Worm (Caenorhabditis elegans) whole organism, late embryonic: ENCODE data around the gene kin-26.

Experiments used
- C38D4.7 ChIP-seq: fragments of 200-800 bp; sonication (Bioruptor generic); optimal IDR thresholded peaks from 2 replicates; lab custom pipeline; 2018; ENCODE audit warnings: mild to moderate bottlenecking, missing genetic modification characterization, moderate library complexity, missing compliant biosample characterization
- F13H6.1 ChIP-seq: sonication (generic microtip); optimal IDR thresholded peaks from 2 replicates; lab custom pipeline; 2016; ENCODE audit warnings: missing genetic modification characterization, missing compliant biosample characterization
- ceh-14 ChIP-seq: sonication (generic microtip); optimal IDR thresholded peaks from 2 replicates; lab custom pipeline; 2016; ENCODE audit warnings: missing genotype, missing genetic modification characterization, missing compliant biosample characterization
- ceh-19 ChIP-seq: fragments of 200-800 bp; sonication (Bioruptor generic); optimal IDR thresholded peaks from 2 replicates; lab custom pipeline; 2018; ENCODE audit warnings: mild to moderate bottlenecking, missing genetic modification characterization, missing compliant biosample characterization
- ceh-2 ChIP-seq: sonication (generic microtip); optimal IDR thresholded peaks from 2 replicates; lab custom pipeline; 2016; ENCODE audit warnings: missing genotype, missing genetic modification characterization, missing compliant biosample characterization
- ceh-22 ChIP-seq: sonication (generic microtip); optimal IDR thresholded peaks from 2 replicates; lab custom pipeline; 2017; ENCODE audit warnings: missing biosample characterization, missing genetic modification characterization
- ceh-34 ChIP-seq: sonication (generic microtip); optimal IDR thresholded peaks from 2 replicates; lab custom pipeline; 2016; ENCODE audit warnings: mild to moderate bottlenecking, missing genetic modification characterization, missing compliant biosample characterization
- ceh-48 ChIP-seq: sonication (generic microtip); optimal IDR thresholded peaks from 2 replicates; lab custom pipeline; 2016; ENCODE audit warnings: missing genetic modification characterization, inconsistent platforms, missing compliant biosample characterization
- dmd-4 ChIP-seq: sonication (generic microtip); optimal IDR thresholded peaks from 2 replicates; lab custom pipeline; 2016; ENCODE audit warnings: borderline replicate concordance, missing genetic modification characterization, missing compliant biosample characterization
- dve-1 ChIP-seq: sonication (generic microtip); optimal IDR thresholded peaks from 2 replicates; lab custom pipeline; 2017; ENCODE audit warnings: antibody characterized with exemption, mild to moderate bottlenecking, missing genetic modification characterization, missing compliant biosample characterization
- elt-2 ChIP-seq: sonication (generic microtip); optimal IDR thresholded peaks from 2 replicates; lab custom pipeline; 2016; ENCODE audit warnings: missing genetic modification reagents, missing genetic modification characterization, missing compliant biosample characterization
- elt-4 ChIP-seq: sonication (generic microtip); optimal IDR thresholded peaks from 2 replicates; lab custom pipeline; 2016; ENCODE audit warnings: missing genetic modification characterization, missing compliant biosample characterization
- eyg-1 ChIP-seq: sonication (generic microtip); optimal IDR thresholded peaks from 2 replicates; lab custom pipeline; 2016; ENCODE audit warnings: missing genotype, missing genetic modification characterization, missing compliant biosample characterization
- fax-1 ChIP-seq: sonication (generic microtip); optimal IDR thresholded peaks from 2 replicates; lab custom pipeline; 2016; ENCODE audit warnings: missing genotype, missing genetic modification characterization, missing compliant biosample characterization
- fkh-10 ChIP-seq: fragments of 150-350 bp; optimal IDR thresholded peaks from 2 replicates; lab custom pipeline; 2014; ENCODE audit warnings: missing biosample characterization, missing genetic modification reagents, missing genetic modification characterization
- gmeb-2 ChIP-seq: sonication (generic microtip); optimal IDR thresholded peaks from 2 replicates; lab custom pipeline; 2016; ENCODE audit warnings: missing genetic modification characterization, inconsistent platforms, missing compliant biosample characterization
- hlh-13 ChIP-seq: fragments of 200-800 bp; sonication (Bioruptor generic); optimal IDR thresholded peaks from 2 replicates; lab custom pipeline; 2018; ENCODE audit warnings: mild to moderate bottlenecking, missing genetic modification characterization, missing compliant biosample characterization
- hlh-30 ChIP-seq: sonication (generic microtip); optimal IDR thresholded peaks from 2 replicates; lab custom pipeline; 2017; ENCODE audit warnings: antibody characterized with exemption, missing genetic modification characterization, missing compliant biosample characterization; ENCODE audit not compliant: insufficient read depth
- lin-11 ChIP-seq: fragments of 200-800 bp; sonication (Bioruptor generic); optimal IDR thresholded peaks from 2 replicates; lab custom pipeline; 2018; ENCODE audit warnings: mild to moderate bottlenecking, missing genetic modification characterization, missing compliant biosample characterization
- madf-2 ChIP-seq: sonication (generic microtip); optimal IDR thresholded peaks from 2 replicates; lab custom pipeline; 2017; ENCODE audit warnings: missing genetic modification characterization, missing compliant biosample characterization
- nfya-1 ChIP-seq: sonication (generic microtip); optimal IDR thresholded peaks from 2 replicates; lab custom pipeline; 2017; ENCODE audit warnings: missing genetic modification characterization, mild to moderate bottlenecking, missing compliant biosample characterization, antibody characterized with exemption, moderate library complexity
- nhr-11 ChIP-seq: fragments of 150-350 bp; optimal IDR thresholded peaks from 2 replicates; lab custom pipeline; 2014; ENCODE audit warnings: missing biosample characterization, missing genetic modification characterization
- npax-4 ChIP-seq: sonication (generic microtip); optimal IDR thresholded peaks from 2 replicates; lab custom pipeline; 2016; ENCODE audit warnings: missing genetic modification characterization, missing compliant biosample characterization
- odd-2 ChIP-seq: sonication (generic microtip); optimal IDR thresholded peaks from 2 replicates; lab custom pipeline; 2017; ENCODE audit warnings: antibody characterized with exemption, mild to moderate bottlenecking, missing genetic modification characterization, missing compliant biosample characterization
- pax-1 ChIP-seq: fragments of 150-350 bp; optimal IDR thresholded peaks from 2 replicates; lab custom pipeline; 2014; ENCODE audit warnings: missing biosample characterization, missing genetic modification characterization
- pha-2 ChIP-seq: sonication (generic microtip); optimal IDR thresholded peaks from 2 replicates; lab custom pipeline; 2017; ENCODE audit warnings: mild to moderate bottlenecking, missing genetic modification characterization, missing compliant biosample characterization
- pha-4 ChIP-seq: fragments of 150-350 bp; optimal IDR thresholded peaks from 2 replicates; lab custom pipeline; 2018; ENCODE audit warnings: missing biosample characterization, missing genetic modification reagents, missing genetic modification characterization
- pqm-1 ChIP-seq: sonication (generic microtip); optimal IDR thresholded peaks from 2 replicates; lab custom pipeline; 2016; ENCODE audit warnings: missing genetic modification characterization, missing compliant biosample characterization
- pros-1 ChIP-seq: fragments of 150-350 bp; optimal IDR thresholded peaks from 2 replicates; lab custom pipeline; 2014; ENCODE audit warnings: missing biosample characterization, missing genetic modification reagents, missing genetic modification characterization
- sox-4 ChIP-seq: sonication (generic microtip); optimal IDR thresholded peaks from 2 replicates; lab custom pipeline; 2017; ENCODE audit warnings: mild to moderate bottlenecking, missing genetic modification characterization, inconsistent platforms, missing compliant biosample characterization
- tbx-2 ChIP-seq: sonication (generic microtip); optimal IDR thresholded peaks from 2 replicates; lab custom pipeline; 2016; ENCODE audit warnings: missing genetic modification characterization, missing compliant biosample characterization
- tbx-7 ChIP-seq: sonication (generic microtip); optimal IDR thresholded peaks from 2 replicates; lab custom pipeline; 2016; ENCODE audit warnings: missing genotype, missing genetic modification characterization, missing compliant biosample characterization
- unc-3 ChIP-seq, 2 experiments: fragments of 200-800 bp in 1 of 2; sonication (Bioruptor generic) in 1 of 2; sonication (generic microtip) in 1 of 2; conservative IDR thresholded peaks in 1 of 2; optimal IDR thresholded peaks in 1 of 2; 2 replicates each; pipeline versions ENCODE4 v1.3.6 to Lab custom; 2016 to 2022; ENCODE audit warnings: missing compliant biosample characterization in 2 of 2, missing genetic modification characterization in 2 of 2, missing genetic modification reagents in 1 of 2
- unc-55 ChIP-seq: sonication (generic microtip); optimal IDR thresholded peaks from 2 replicates; lab custom pipeline; 2017; ENCODE audit warnings: missing biosample characterization, missing genetic modification reagents, missing genetic modification characterization

The kin-26 gene

ce11 chrIV:7836030-7836429, 41.7 kb downstream of the kin-26 start:
- no peak for TF ChIP-seq fkh-10
- TF ChIP-seq lin-11: no peak
- no peak for TF ChIP-seq hlh-30 (tag; lab: Kevin White, UChicago)
- TF ChIP-seq hlh-13: no peak
- TF ChIP-seq ceh-34 (tag; lab: Kevin White, UChicago): no peak
- TF ChIP-seq pros-1: no peak
- TF ChIP-seq madf-2 (tag; lab: Kevin White, UChicago): no peak
- no peak for TF ChIP-seq odd-2 (tag; lab: Kevin White, UChicago)
- TF ChIP-seq pax-1 (tag; lab: Kevin White, UChicago): no peak
- no peak for TF ChIP-seq tbx-7 (tag; lab: Kevin White, UChicago)
- no peak for TF ChIP-seq ceh-48
- TF ChIP-seq C38D4.7 (GFP tag; lab: Kevin White, UChicago): no peak
- no peak for TF ChIP-seq ceh-22 (tag; lab: Kevin White, UChicago)
- TF ChIP-seq npax-4 (tag; lab: Kevin White, UChicago): no peak
- TF ChIP-seq unc-3 (GFP tag; conservative IDR thresholded peaks at IDR 0.05; lab: Robert Waterston, UW): no peak
- TF ChIP-seq unc-3 (tag; optimal IDR thresholded peaks at IDR 0.05; lab: Kevin White, UChicago): no peak
- no peak for TF ChIP-seq fax-1 (tag; lab: Kevin White, UChicago)
- no peak for TF ChIP-seq gmeb-2 (tag; lab: Kevin White, UChicago)
- no peak for TF ChIP-seq dve-1 (tag; lab: Kevin White, UChicago)

DNA sequence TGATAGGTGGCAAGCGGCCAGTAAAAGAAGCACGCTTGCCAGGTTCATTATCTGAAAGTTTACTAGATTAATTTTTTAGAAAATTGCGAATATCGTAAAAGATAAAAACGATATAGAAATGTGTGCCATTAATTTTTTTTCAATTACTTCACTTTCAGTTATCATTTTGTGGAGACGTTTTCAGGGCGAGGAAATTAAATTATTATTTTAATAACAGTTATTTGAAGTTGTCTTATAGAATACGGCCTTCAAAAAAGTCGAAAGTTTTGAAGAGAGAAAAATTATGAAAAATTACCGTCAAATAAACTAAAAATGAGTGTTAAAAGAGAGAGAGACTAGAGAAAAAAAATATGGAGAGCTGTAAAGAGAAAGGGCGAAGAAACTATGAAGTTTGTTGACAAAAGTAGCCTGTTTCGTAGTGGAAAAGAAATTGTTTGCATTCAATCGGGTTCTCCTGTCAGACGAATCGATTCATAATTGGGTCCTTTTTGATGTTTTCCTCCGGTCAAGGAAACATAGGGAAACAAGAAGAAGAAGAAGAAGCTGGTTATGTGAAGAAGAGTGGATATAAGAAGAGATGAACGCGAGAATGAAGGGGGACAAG, 43.0 kb downstream of the kin-26 start, which contains the start of gene erp-44.2:
erp-44.2 (minus strand) TSS at position 51 of the 604 bp plus-strand sequence.
- TF ChIP-seq pqm-1 (tag; lab: Kevin White, UChicago) (no peak), dmd-4 (no peak), pha-4 (no peak), C38D4.7 (GFP tag; lab: Kevin White, UChicago) (no peak), odd-2 (tag; lab: Kevin White, UChicago) (no peak), pax-1 (tag; lab: Kevin White, UChicago) (no peak), pha-2 (no peak), sox-4 (tag; lab: Kevin White, UChicago) (no peak), hlh-13 (no peak), ceh-14 (tag; lab: Kevin White, UChicago) (no peak), ceh-19 (GFP tag; lab: Kevin White, UChicago) (no peak), elt-4 (tag; lab: Kevin White, UChicago) (no peak), ceh-2 (tag; lab: Kevin White, UChicago) (no peak), F13H6.1 (tag; lab: Kevin White, UChicago) (no peak), nhr-11 (no peak)

DNA sequence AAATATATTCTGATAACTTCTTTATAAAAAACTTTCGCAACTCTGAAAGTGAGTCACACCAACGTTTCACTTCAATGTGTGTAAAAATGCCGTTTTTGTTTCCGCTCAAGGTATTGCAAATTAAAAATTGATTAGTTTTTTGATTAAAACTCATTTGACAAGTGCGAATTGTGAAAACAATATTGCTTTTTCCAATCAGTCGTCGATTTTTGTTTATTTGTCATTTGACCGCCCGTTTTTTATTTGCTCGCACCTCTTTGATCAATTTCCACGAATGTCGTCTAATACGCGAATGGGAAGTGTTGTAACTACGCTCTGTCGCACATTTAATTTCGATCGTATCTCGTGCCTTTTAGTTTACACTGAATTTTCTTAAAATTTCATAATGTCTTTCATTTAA, 47.5 kb downstream of the kin-26 start, which contains the start of gene mvb-12:
mvb-12 (plus strand) TSS at position 375 of the 400 bp plus-strand sequence.
- TF ChIP-seq ceh-22 (tag; lab: Kevin White, UChicago) (no peak), hlh-30 (tag; lab: Kevin White, UChicago) (peak; percentile 29), nfya-1 (no peak), ceh-14 (tag; lab: Kevin White, UChicago) (peak; percentile 40), tbx-2 (tag; lab: Kevin White, UChicago) (no peak), C38D4.7 (GFP tag; lab: Kevin White, UChicago) (no peak), eyg-1 (tag; lab: Kevin White, UChicago) (no peak)

DNA sequence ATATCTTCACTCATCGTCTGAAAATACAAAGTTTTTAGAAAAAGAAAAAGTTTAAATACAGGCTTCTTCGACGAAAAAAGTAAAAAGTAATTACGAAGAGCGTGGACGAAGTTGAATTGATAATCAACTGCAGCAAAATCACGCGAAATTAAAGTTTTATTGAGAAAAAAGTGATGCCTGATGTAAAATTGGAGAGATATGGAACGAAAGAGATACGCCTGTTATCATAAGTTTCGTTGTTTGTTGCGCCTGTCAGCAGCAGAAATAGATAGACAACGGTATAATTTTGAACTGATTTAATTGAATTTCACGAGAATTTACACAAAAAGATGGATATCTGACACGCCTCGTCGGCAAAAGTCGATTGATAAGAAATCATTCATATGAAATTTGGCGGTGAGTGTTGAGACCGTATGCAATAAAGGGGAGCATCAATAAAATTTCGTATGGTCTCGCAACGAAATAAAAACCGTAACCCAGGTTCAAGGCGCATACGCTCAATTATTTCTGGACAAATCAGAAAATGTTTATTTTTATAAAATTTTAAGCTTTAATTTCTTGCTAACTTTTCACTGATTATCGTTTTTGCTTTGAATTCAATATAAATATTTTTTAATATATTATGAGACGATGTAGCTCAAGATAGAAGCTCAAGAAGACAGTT, 48.3 kb downstream of the kin-26 start, which contains the start of gene C06A6.4:
C06A6.4 (minus strand) TSS at position 24 of the 664 bp plus-strand sequence.
- no peak for TF ChIP-seq unc-55 (GFP tag; lab: Kevin White, UChicago)
- TF ChIP-seq elt-2 (tag; lab: Kevin White, UChicago): peak; percentile 2
- TF ChIP-seq, all 69 proteins: peak for 1
